Fruit fly (Drosophila melanogaster) S2 (cell line): ENCODE data around the gene CG44141.

ENCODE experiments used
- CG8478 ChIP-seq: fragments of >200 bp; optimal IDR thresholded peaks from 2 replicates; lab custom pipeline; 2018
- CTCF ChIP-seq, 2 experiments: fragments of >200 bp; optimal IDR thresholded peaks; 2 replicates each; lab custom pipeline; 2018

- TF ChIP-seq CG8478 (lab: Kevin White, UChicago) = no peak
- no peak for TF ChIP-seq CTCF (optimal IDR thresholded peaks at IDR 0.05; lab: Kevin White, UChicago)
Measured at dm6 chr2L:15623458-15623857, 35.8 kb downstream of the CG44141 start, which contains the start of gene Or35a.
